Worm (Caenorhabditis elegans) whole organism, mixed stage, embryonic: ENCODE results near the gene clec-51.

Experiments
- M03D4.4 ChIP-seq: sonication (generic microtip); optimal IDR thresholded peaks from 2 replicates; lab custom pipeline; 2017; ENCODE audit warnings: mild to moderate bottlenecking, missing genetic modification characterization, missing compliant biosample characterization
- bed-3 ChIP-seq: fragments of 200-800 bp; sonication (Bioruptor generic); optimal IDR thresholded peaks from 3 replicates; lab custom pipeline; 2018; ENCODE audit warnings: mild to moderate bottlenecking, missing genetic modification characterization, moderate library complexity, missing compliant biosample characterization
- blmp-1 ChIP-seq: fragments of 150-350 bp; optimal IDR thresholded peaks from 2 replicates; lab custom pipeline; 2014; ENCODE audit warnings: missing biosample characterization, missing genetic modification characterization
- ceh-39 ChIP-seq: fragments of 150-350 bp; optimal IDR thresholded peaks from 2 replicates; lab custom pipeline; 2014; ENCODE audit warnings: missing biosample characterization, missing genetic modification characterization
- ceh-83 ChIP-seq: fragments of 200-800 bp; sonication (Bioruptor generic); optimal IDR thresholded peaks from 2 replicates; lab custom pipeline; 2018; ENCODE audit warnings: mild to moderate bottlenecking, missing genetic modification characterization, missing compliant biosample characterization
- ces-1 ChIP-seq: fragments of 150-350 bp; optimal IDR thresholded peaks from 2 replicates; lab custom pipeline; 2014; ENCODE audit warnings: missing biosample characterization, missing genetic modification reagents, missing genetic modification characterization
- drap-1 ChIP-seq: fragments of 200-800 bp; sonication (Bioruptor generic); optimal IDR thresholded peaks from 3 replicates; lab custom pipeline; 2018; ENCODE audit warnings: mild to moderate bottlenecking, missing genetic modification characterization, missing compliant biosample characterization
- elt-1 ChIP-seq: sonication (generic microtip); optimal IDR thresholded peaks from 2 replicates; lab custom pipeline; 2017; ENCODE audit warnings: missing genetic modification characterization, mild to moderate bottlenecking, missing compliant biosample characterization, antibody characterized with exemption, moderate library complexity, borderline replicate concordance; ENCODE audit not compliant: insufficient read depth
- elt-3 ChIP-seq: fragments of 150-350 bp; optimal IDR thresholded peaks from 2 replicates; lab custom pipeline; 2014; ENCODE audit warnings: missing biosample characterization, missing genetic modification characterization
- flh-1 ChIP-seq: fragments of 200-800 bp; sonication (Bioruptor generic); optimal IDR thresholded peaks from 2 replicates; lab custom pipeline; 2018; ENCODE audit warnings: mild to moderate bottlenecking, missing genetic modification characterization, moderate library complexity, missing compliant biosample characterization
- ham-2 ChIP-seq: fragments of 200-800 bp; sonication (Bioruptor generic); optimal IDR thresholded peaks from 2 replicates; lab custom pipeline; 2018; ENCODE audit warnings: mild to moderate bottlenecking, missing genetic modification characterization, missing compliant biosample characterization
- lin-13 ChIP-seq: fragments of 150-350 bp; optimal IDR thresholded peaks from 2 replicates; lab custom pipeline; 2014; ENCODE audit warnings: missing biosample characterization, missing genetic modification characterization
- lin-32 ChIP-seq: fragments of 200-800 bp; sonication (Bioruptor generic); optimal IDR thresholded peaks from 2 replicates; lab custom pipeline; 2018; ENCODE audit warnings: mild to moderate bottlenecking, missing genetic modification characterization, missing compliant biosample characterization
- lsy-2 ChIP-seq: fragments of 150-350 bp; optimal IDR thresholded peaks from 2 replicates; lab custom pipeline; 2014; ENCODE audit warnings: missing biosample characterization, missing genetic modification characterization
- mab-5 ChIP-seq: fragments of 150-350 bp; optimal IDR thresholded peaks from 2 replicates; lab custom pipeline; 2014; ENCODE audit warnings: missing biosample characterization, missing genetic modification characterization
- mep-1 ChIP-seq: fragments of 150-350 bp; optimal IDR thresholded peaks from 2 replicates; lab custom pipeline; 2017; ENCODE audit warnings: missing biosample characterization, missing genetic modification reagents, missing genetic modification characterization, inconsistent platforms
- nhr-12 ChIP-seq: fragments of 150-350 bp; optimal IDR thresholded peaks from 2 replicates; lab custom pipeline; 2014; ENCODE audit warnings: missing biosample characterization, missing genetic modification characterization
- nhr-2 ChIP-seq: fragments of 150-350 bp; optimal IDR thresholded peaks from 2 replicates; lab custom pipeline; 2014; ENCODE audit warnings: missing biosample characterization, missing genetic modification characterization
- nhr-237 ChIP-seq: fragments of 150-350 bp; optimal IDR thresholded peaks from 2 replicates; lab custom pipeline; 2014; ENCODE audit warnings: missing biosample characterization, missing genetic modification characterization
- nhr-28 ChIP-seq: fragments of 150-350 bp; optimal IDR thresholded peaks from 2 replicates; lab custom pipeline; 2014; ENCODE audit warnings: missing biosample characterization, missing genetic modification characterization
- nhr-76 ChIP-seq: sonication (generic microtip); optimal IDR thresholded peaks from 2 replicates; lab custom pipeline; 2017; ENCODE audit warnings: missing biosample characterization, missing genetic modification characterization
- pha-4 ChIP-seq: fragments of 150-350 bp; optimal IDR thresholded peaks from 2 replicates; lab custom pipeline; 2018; ENCODE audit warnings: missing biosample characterization, missing genetic modification reagents, missing genetic modification characterization
- snpc-4 ChIP-seq: fragments of 150-350 bp; optimal IDR thresholded peaks from 2 replicates; lab custom pipeline; 2014; ENCODE audit warnings: missing biosample characterization, missing genetic modification characterization
- sptf-1 ChIP-seq: sonication (generic microtip); optimal IDR thresholded peaks from 2 replicates; lab custom pipeline; 2017; ENCODE audit warnings: mild to moderate bottlenecking, missing genetic modification characterization, moderate library complexity, missing compliant biosample characterization
- tbx-8 ChIP-seq: fragments of 200-800 bp; sonication (Bioruptor generic); optimal IDR thresholded peaks from 2 replicates; lab custom pipeline; 2018; ENCODE audit warnings: mild to moderate bottlenecking, missing genetic modification characterization, moderate library complexity, missing compliant biosample characterization
- unc-120 ChIP-seq: sonication (generic microtip); optimal IDR thresholded peaks from 2 replicates; lab custom pipeline; 2017; ENCODE audit warnings: missing genetic modification characterization, missing compliant biosample characterization; ENCODE audit not compliant: poor library complexity, severe bottlenecking
- unc-62 ChIP-seq: fragments of 150-350 bp; optimal IDR thresholded peaks from 2 replicates; lab custom pipeline; 2014; ENCODE audit warnings: missing biosample characterization, missing genetic modification reagents, missing genetic modification characterization
- zip-8 ChIP-seq: fragments of 150-350 bp; optimal IDR thresholded peaks from 2 replicates; lab custom pipeline; 2014; ENCODE audit warnings: missing biosample characterization, missing genetic modification characterization
- ztf-11 ChIP-seq: fragments of 150-350 bp; optimal IDR thresholded peaks from 2 replicates; lab custom pipeline; 2014; ENCODE audit warnings: missing biosample characterization, missing genetic modification characterization

clec-51 gene

DNA sequence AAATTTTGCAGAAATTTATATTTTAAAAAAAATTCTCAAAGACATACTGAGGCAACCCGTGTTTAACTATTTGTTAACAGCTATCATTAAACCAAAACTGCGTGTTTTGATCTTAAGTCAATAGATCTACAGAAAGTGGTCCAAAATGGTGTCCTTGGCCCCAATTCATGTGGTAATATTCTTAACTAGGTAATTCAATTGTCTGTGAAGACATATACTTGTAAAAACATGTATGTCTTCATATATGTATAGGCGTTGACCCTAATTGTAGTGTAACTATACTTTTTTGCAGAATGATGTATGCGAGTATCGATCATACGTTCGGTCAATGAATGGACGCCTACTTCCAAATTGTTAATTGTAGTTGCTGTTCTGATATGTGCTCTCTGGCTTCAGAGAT is 6.1 kb upstream of the clec-51 start, which contains the start of gene C07G1.15:
TSS of gene C07G1.15 (plus strand) at position 301 of the 400 bp plus-strand sequence.
- TF ChIP-seq lsy-2 (tag; lab: Kevin White, UChicago): no peak
- no peak for TF ChIP-seq snpc-4 (tag; lab: Kevin White, UChicago)
- no peak for TF ChIP-seq mep-1 (tag; lab: Kevin White, UChicago)
- no peak for TF ChIP-seq nhr-76 (tag; lab: Kevin White, UChicago)
- no peak for TF ChIP-seq ham-2 (GFP tag; lab: Kevin White, UChicago)
- no peak for TF ChIP-seq nhr-12 (tag; lab: Kevin White, UChicago)
- no peak for TF ChIP-seq drap-1

ce11 chrIV:8168660-8169059 is 5.1 kb upstream of the clec-51 start, which contains the start of gene clec-52:
Gene clec-52, minus strand, starts transcription at chrIV:8168760.
- TF ChIP-seq bed-3 (GFP tag; lab: Kevin White, UChicago) (no peak), ces-1 (no peak), ceh-39 (tag; lab: Kevin White, UChicago) (no peak), nhr-28 (tag; lab: Kevin White, UChicago) (no peak), nhr-237 (tag; lab: Kevin White, UChicago) (no peak), mab-5 (tag; lab: Kevin White, UChicago) (no peak), tbx-8 (GFP tag; lab: Kevin White, UChicago) (no peak), zip-8 (no peak), elt-1 (tag; lab: Kevin White, UChicago) (no peak), lin-13 (tag; lab: Kevin White, UChicago) (no peak), sptf-1 (tag; lab: Kevin White, UChicago) (no peak), blmp-1 (tag; lab: Kevin White, UChicago) (no peak), lin-32 (no peak)
- TF ChIP-seq, all 35 proteins: peak for 0

DNA sequence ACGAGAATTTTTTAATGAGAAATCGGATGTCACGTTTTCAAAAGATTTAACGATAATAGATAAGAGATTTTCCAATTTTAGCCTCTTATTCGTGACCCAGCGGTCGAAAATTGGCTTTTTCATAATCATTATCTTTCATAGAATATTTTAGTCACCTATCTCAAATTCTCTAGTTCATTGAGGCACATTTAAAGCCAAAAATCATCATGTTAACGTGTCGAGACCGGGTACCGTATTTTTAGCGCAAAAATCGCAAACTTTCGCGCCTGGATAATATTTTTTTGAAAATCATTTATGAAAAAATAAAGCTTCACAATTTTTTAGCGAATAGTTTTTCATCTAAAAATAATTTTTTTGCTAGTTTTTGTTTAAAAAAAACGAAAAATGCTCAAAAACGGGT is 2.4 kb upstream of the clec-51 start, which contains the start of gene B0218.7:
TSS of gene B0218.7 (minus strand) at position 101 of the 400 bp plus-strand sequence.
- TF ChIP-seq elt-3 (tag; lab: Kevin White, UChicago) (no peak), nhr-12 (tag; lab: Kevin White, UChicago) (no peak), pha-4 (tag; lab: Kevin White, UChicago) (no peak), nhr-2 (tag; lab: Kevin White, UChicago) (no peak), mep-1 (tag; lab: Kevin White, UChicago) (no peak), blmp-1 (tag; lab: Kevin White, UChicago) (no peak), M03D4.4 (tag; lab: Kevin White, UChicago) (no peak)

DNA sequence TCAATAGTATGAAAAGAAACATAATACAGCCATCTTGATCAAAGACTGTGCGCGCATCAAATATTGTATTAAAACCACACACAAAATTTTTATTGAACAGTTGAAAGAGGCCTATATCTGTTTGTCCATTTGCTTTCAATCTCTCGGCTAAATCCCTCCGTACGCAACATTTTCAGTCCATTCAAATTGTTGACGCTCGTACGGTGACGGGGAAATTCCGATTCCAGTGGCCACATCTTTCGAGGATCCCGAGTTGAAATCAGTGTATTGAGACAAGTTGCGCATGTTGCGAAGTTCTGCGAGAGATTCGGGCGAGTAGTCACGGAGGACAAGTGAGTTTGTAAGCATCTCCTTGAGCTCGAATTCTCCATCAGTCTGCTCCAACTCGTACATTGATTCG is 915 bp upstream of the clec-51 start:
- TF ChIP-seq ceh-83 (GFP tag; lab: Kevin White, UChicago) (no peak), lin-13 (tag; lab: Kevin White, UChicago) (no peak), ztf-11 (tag; lab: Kevin White, UChicago) (no peak), unc-120 (tag; lab: Kevin White, UChicago) (no peak), flh-1 (no peak), mep-1 (tag; lab: Kevin White, UChicago) (no peak)
- TF ChIP-seq, all 35 proteins: peak for 0

- no peak for TF ChIP-seq nhr-12 (tag; lab: Kevin White, UChicago)
- TF ChIP-seq M03D4.4 (tag; lab: Kevin White, UChicago): no peak
- no peak for TF ChIP-seq ceh-83 (GFP tag; lab: Kevin White, UChicago)
- no peak for TF ChIP-seq lin-13 (tag; lab: Kevin White, UChicago)
- TF ChIP-seq unc-62 (GFP tag; lab: Kevin White, UChicago): no peak
- TF ChIP-seq ztf-11 (tag; lab: Kevin White, UChicago): no peak
- no peak for TF ChIP-seq nhr-2 (tag; lab: Kevin White, UChicago)
- TF ChIP-seq mep-1 (tag; lab: Kevin White, UChicago): no peak
- TF ChIP-seq lin-32: no peak
- TF ChIP-seq ces-1: no peak
- no peak for TF ChIP-seq elt-1 (tag; lab: Kevin White, UChicago)
- TF ChIP-seq nhr-237 (tag; lab: Kevin White, UChicago): no peak
- no peak for TF ChIP-seq bed-3 (GFP tag; lab: Kevin White, UChicago)
- no peak for TF ChIP-seq ceh-39 (tag; lab: Kevin White, UChicago)
Measured at ce11 chrIV:8161774-8162173, 1.8 kb downstream of the clec-51 start.
